Fruit fly (Drosophila melanogaster) whole organism, embryonic: ENCODE data around the gene Ant2.

Source experiments
- Antp ChIP-seq: fragments of 200-800 bp; sonication (Bioruptor generic); optimal IDR thresholded peaks from 3 replicates; lab custom pipeline; 2016; ENCODE audit warnings: missing biosample characterization, missing genetic modification characterization
- CG10462 ChIP-seq: fragments of 200-800 bp; sonication (Bioruptor generic); optimal IDR thresholded peaks from 2 replicates; lab custom pipeline; 2016; ENCODE audit warnings: missing biosample characterization, missing genetic modification characterization
- CG11456 ChIP-seq: fragments of 200-800 bp; sonication (Bioruptor generic); IDR thresholded peaks from 3 replicates; pipeline ENCODE4 v1.3.6; 2022; ENCODE audit warnings: missing biosample characterization, missing genetic modification characterization
- CG1233 ChIP-seq: fragments of 200-800 bp; sonication (Bioruptor generic); optimal IDR thresholded peaks from 4 replicates; lab custom pipeline; 2018; ENCODE audit warnings: missing biosample characterization, mild to moderate bottlenecking, missing genetic modification characterization
- CG14441 ChIP-seq: fragments of 200-800 bp; sonication (Bioruptor generic); IDR thresholded peaks from 2 replicates; pipeline ENCODE4 v1.3.6; 2022; ENCODE audit warnings: missing biosample characterization, missing genetic modification characterization
- CG14667 ChIP-seq: fragments of 200-800 bp; sonication (Bioruptor generic); IDR thresholded peaks from 2 replicates; pipeline ENCODE4 v1.3.6; 2022; ENCODE audit warnings: missing biosample characterization, missing genetic modification characterization
- CG15073 ChIP-seq: fragments of 200-800 bp; sonication (Bioruptor generic); optimal IDR thresholded peaks from 2 replicates; lab custom pipeline; 2016; ENCODE audit warnings: missing biosample characterization, missing genetic modification characterization
- CG17361 ChIP-seq: fragments of 200-800 bp; sonication (Bioruptor generic); IDR thresholded peaks from 3 replicates; pipeline ENCODE4 v1.3.6; 2022; ENCODE audit warnings: missing biosample characterization, missing genetic modification characterization
- CG17385 ChIP-seq: fragments of 200-800 bp; sonication (Bioruptor generic); optimal IDR thresholded peaks from 3 replicates; lab custom pipeline; 2018; ENCODE audit warnings: missing biosample characterization, mild to moderate bottlenecking, missing genetic modification characterization
- CG2120 ChIP-seq: fragments of 200-800 bp; sonication (Bioruptor generic); optimal IDR thresholded peaks from 3 replicates; lab custom pipeline; 2016; ENCODE audit warnings: missing biosample characterization, missing genetic modification characterization
- CG2129 ChIP-seq: fragments of 200-800 bp; sonication (Bioruptor generic); IDR thresholded peaks from 2 replicates; pipeline ENCODE4 v1.3.6; 2022; ENCODE audit warnings: missing biosample characterization, missing genetic modification characterization; ENCODE audit not compliant: partially characterized antibody
- CG2202 ChIP-seq: fragments of 200-800 bp; sonication (Bioruptor generic); optimal IDR thresholded peaks from 2 replicates; lab custom pipeline; 2018; ENCODE audit warnings: missing biosample characterization, mild to moderate bottlenecking, missing genetic modification characterization
- CG3281 ChIP-seq: fragments of 200-800 bp; sonication (Bioruptor generic); optimal IDR thresholded peaks from 3 replicates; lab custom pipeline; 2017; ENCODE audit warnings: missing biosample characterization, mild to moderate bottlenecking, missing genetic modification characterization
- CG3407 ChIP-seq: fragments of 200-800 bp; sonication (Bioruptor generic); optimal IDR thresholded peaks from 2 replicates; lab custom pipeline; 2018; ENCODE audit warnings: missing biosample characterization, mild to moderate bottlenecking, missing genetic modification characterization
- CG5245 ChIP-seq: fragments of 200-800 bp; sonication (Bioruptor generic); optimal IDR thresholded peaks from 3 replicates; lab custom pipeline; 2016; ENCODE audit warnings: missing biosample characterization, missing genetic modification characterization
- CG6813 ChIP-seq: fragments of 200-800 bp; sonication (Bioruptor generic); optimal IDR thresholded peaks from 2 replicates; lab custom pipeline; 2017; ENCODE audit warnings: missing biosample characterization, missing genetic modification characterization, mild to moderate bottlenecking, moderate library complexity, missing genetic modification reagents
- CG7786 ChIP-seq: fragments of 200-800 bp; sonication (Bioruptor generic); optimal IDR thresholded peaks from 2 replicates; lab custom pipeline; 2016; ENCODE audit warnings: missing biosample characterization, missing genetic modification characterization
- CG8290 ChIP-seq, 3 experiments: fragments of 200-800 bp; sonication (Bioruptor generic); optimal IDR thresholded peaks; 2 replicates each; lab custom pipeline; 2016 to 2019; ENCODE audit warnings: missing biosample characterization in 3 of 3, missing genetic modification characterization in 3 of 3, mild to moderate bottlenecking in 2 of 3, moderate library complexity in 1 of 3
- CG8359 ChIP-seq: fragments of 200-800 bp; sonication (Bioruptor generic); optimal IDR thresholded peaks from 2 replicates; lab custom pipeline; 2017; ENCODE audit warnings: missing biosample characterization, mild to moderate bottlenecking, missing genetic modification characterization, borderline replicate concordance
- CG9437 ChIP-seq: fragments of 200-800 bp; sonication (Bioruptor generic); optimal IDR thresholded peaks from 2 replicates; lab custom pipeline; 2018; ENCODE audit warnings: missing biosample characterization, mild to moderate bottlenecking, missing genetic modification characterization
- CG9932 ChIP-seq: fragments of 200-800 bp; sonication (Bioruptor generic); IDR thresholded peaks from 2 replicates; pipeline ENCODE4 v1.3.6; 2022; ENCODE audit warnings: missing biosample characterization, missing genetic modification characterization
- Chrac-16 ChIP-seq: fragments of 200-800 bp; sonication (Bioruptor generic); optimal IDR thresholded peaks from 3 replicates; lab custom pipeline; 2016; ENCODE audit warnings: missing biosample characterization, missing genetic modification characterization
- D ChIP-seq, 2 experiments: fragments of 200-800 bp in 1 of 2; fragments of >200 bp in 1 of 2; sonication (Bioruptor generic) in 1 of 2; optimal IDR thresholded peaks; 2 replicates in 1 of 2; 3 replicates in 1 of 2; lab custom pipeline; 2017; ENCODE audit warnings: mild to moderate bottlenecking in 1 of 2, missing biosample characterization in 1 of 2, missing genetic modification characterization in 1 of 2, missing genetic modification reagents in 1 of 2
- Dref ChIP-seq: fragments of 200-800 bp; sonication (Bioruptor generic); IDR thresholded peaks from 2 replicates; pipeline ENCODE4 v1.3.6; 2022; ENCODE audit warnings: missing biosample characterization, missing genetic modification characterization
- Drgx ChIP-seq: fragments of 200-800 bp; sonication (Bioruptor generic); IDR thresholded peaks from 2 replicates; pipeline ENCODE4 v1.3.6; 2022; ENCODE audit warnings: missing biosample characterization, missing genetic modification characterization
- Max ChIP-seq: fragments of 200-800 bp; sonication (Bioruptor generic); optimal IDR thresholded peaks from 2 replicates; lab custom pipeline; 2016; ENCODE audit warnings: missing biosample characterization, mild to moderate bottlenecking, missing genetic modification characterization
- Myb ChIP-seq: fragments of 200-800 bp; sonication (Bioruptor generic); optimal IDR thresholded peaks from 2 replicates; lab custom pipeline; 2016; ENCODE audit warnings: missing biosample characterization, missing genetic modification characterization
- Oli ChIP-seq: fragments of 200-800 bp; sonication (Bioruptor generic); optimal IDR thresholded peaks from 2 replicates; lab custom pipeline; 2018; ENCODE audit warnings: missing biosample characterization, mild to moderate bottlenecking, missing genetic modification characterization, moderate library complexity
- Sox100B ChIP-seq: fragments of 200-800 bp; sonication (Bioruptor generic); optimal IDR thresholded peaks from 3 replicates; lab custom pipeline; 2018; ENCODE audit warnings: missing biosample characterization, mild to moderate bottlenecking, missing genetic modification characterization
- Spps ChIP-seq: fragments of 200-800 bp; sonication (Bioruptor generic); optimal IDR thresholded peaks from 2 replicates; lab custom pipeline; 2018; ENCODE audit warnings: missing biosample characterization, mild to moderate bottlenecking, missing genetic modification characterization
- Sry-β ChIP-seq: fragments of 200-800 bp; sonication (Bioruptor generic); optimal IDR thresholded peaks from 2 replicates; lab custom pipeline; 2018; ENCODE audit warnings: missing biosample characterization, mild to moderate bottlenecking, missing genetic modification characterization, moderate library complexity
- Sry-δ ChIP-seq: fragments of 200-800 bp; sonication (Bioruptor generic); optimal IDR thresholded peaks from 2 replicates; lab custom pipeline; 2016; ENCODE audit warnings: missing biosample characterization, missing genetic modification characterization
- ab ChIP-seq: fragments of 200-800 bp; sonication (Bioruptor generic); optimal IDR thresholded peaks from 2 replicates; lab custom pipeline; 2016; ENCODE audit warnings: missing biosample characterization, missing genetic modification characterization
- caup ChIP-seq: fragments of 200-800 bp; sonication (Bioruptor generic); optimal IDR thresholded peaks from 3 replicates; lab custom pipeline; 2017; ENCODE audit warnings: missing biosample characterization, mild to moderate bottlenecking, missing genetic modification characterization, moderate library complexity; ENCODE audit not compliant: severe bottlenecking
- crol ChIP-seq: fragments of 200-800 bp; sonication (Bioruptor generic); IDR thresholded peaks from 2 replicates; pipeline ENCODE4 v1.3.6; 2022; ENCODE audit warnings: missing biosample characterization, missing genetic modification characterization
- da ChIP-seq: fragments of 200-800 bp; sonication (Bioruptor generic); optimal IDR thresholded peaks from 2 replicates; lab custom pipeline; 2016; ENCODE audit warnings: missing biosample characterization, missing genetic modification characterization
- dm ChIP-seq: fragments of 200-800 bp; sonication (Bioruptor generic); optimal IDR thresholded peaks from 3 replicates; lab custom pipeline; 2016; ENCODE audit warnings: missing biosample characterization, missing genetic modification characterization
- dmrt99B ChIP-seq: fragments of 200-800 bp; sonication (Bioruptor generic); optimal IDR thresholded peaks from 2 replicates; lab custom pipeline; 2018; ENCODE audit warnings: missing biosample characterization, mild to moderate bottlenecking, missing genetic modification characterization, moderate library complexity
- en ChIP-seq: fragments of 200-800 bp; sonication (Bioruptor generic); optimal IDR thresholded peaks from 2 replicates; lab custom pipeline; 2016; ENCODE audit warnings: missing biosample characterization, missing genetic modification characterization
- fd64A ChIP-seq: fragments of 200-800 bp; sonication (Bioruptor generic); optimal IDR thresholded peaks from 3 replicates; lab custom pipeline; 2018; ENCODE audit warnings: missing biosample characterization, mild to moderate bottlenecking, missing genetic modification characterization
- ken ChIP-seq: fragments of 200-800 bp; sonication (Bioruptor generic); IDR thresholded peaks from 3 replicates; pipeline ENCODE4 v1.3.6; 2022; ENCODE audit warnings: missing biosample characterization, missing genetic modification characterization
- nerfin-2 ChIP-seq: fragments of 200-800 bp; sonication (Bioruptor generic); IDR thresholded peaks from 2 replicates; pipeline ENCODE4 v1.3.6; 2022; ENCODE audit warnings: missing biosample characterization, missing genetic modification characterization; ENCODE audit not compliant: partially characterized antibody
- pb ChIP-seq: fragments of 200-800 bp; sonication (Bioruptor generic); optimal IDR thresholded peaks from 3 replicates; lab custom pipeline; 2016; ENCODE audit warnings: missing biosample characterization, missing genetic modification characterization
- pzg ChIP-seq: fragments of 200-800 bp; sonication (Bioruptor generic); optimal IDR thresholded peaks from 3 replicates; lab custom pipeline; 2018; ENCODE audit warnings: missing biosample characterization, mild to moderate bottlenecking, missing genetic modification characterization, moderate library complexity
- repo ChIP-seq: fragments of 200-800 bp; sonication (Bioruptor generic); optimal IDR thresholded peaks from 2 replicates; lab custom pipeline; 2016; ENCODE audit warnings: missing biosample characterization, missing genetic modification characterization
- shn ChIP-seq: fragments of 200-800 bp; sonication (Bioruptor generic); optimal IDR thresholded peaks from 3 replicates; lab custom pipeline; 2016; ENCODE audit warnings: missing biosample characterization, missing genetic modification characterization
- stwl ChIP-seq: fragments of 200-800 bp; sonication (Bioruptor generic); optimal IDR thresholded peaks from 3 replicates; lab custom pipeline; 2018; ENCODE audit warnings: missing biosample characterization, mild to moderate bottlenecking, missing genetic modification characterization, moderate library complexity
- usp ChIP-seq: fragments of >200 bp; optimal IDR thresholded peaks from 2 replicates; lab custom pipeline; 2017; ENCODE audit warnings: missing biosample characterization, missing genetic modification characterization
- zfh2 ChIP-seq: fragments of 200-800 bp; sonication (Bioruptor generic); optimal IDR thresholded peaks from 2 replicates; lab custom pipeline; 2016; ENCODE audit warnings: missing biosample characterization, missing genetic modification characterization

Gene Ant2

dm6 chrX:10768043-10768674 lies 18.5 kb downstream of the Ant2 start, which contains the start of the genes Atg8a and BTBD9 (continued):
- TF ChIP-seq Oli (tag; lab: Kevin White, UChicago): no peak
- no peak for TF ChIP-seq CG7786 (GFP tag; lab: Kevin White, UChicago)
- TF ChIP-seq CG3281 (GFP tag; lab: Kevin White, UChicago): no peak
- TF ChIP-seq Drgx: no peak
- no peak for TF ChIP-seq CG2202 (tag; lab: Kevin White, UChicago)
- peak; percentile 14 for TF ChIP-seq caup (GFP tag; lab: Kevin White, UChicago)
- TF ChIP-seq Sry-δ (GFP tag; lab: Kevin White, UChicago): peak; percentile 99
- TF ChIP-seq CG2129 (GFP tag; lab: Robert Waterston, UW): no peak; the same call in none of the 2 replicates
- no peak for TF ChIP-seq CG6813 (GFP tag; lab: Kevin White, UChicago)
- peak; percentile 68 for TF ChIP-seq nerfin-2 (GFP tag; lab: Robert Waterston, UW)
- TF ChIP-seq CG15073 (GFP tag; lab: Kevin White, UChicago): no peak
- TF ChIP-seq Max (GFP tag; lab: Kevin White, UChicago): no peak
- no peak for TF ChIP-seq CG9437
- peak; percentile 96 for TF ChIP-seq Dref
- TF ChIP-seq CG5245 (GFP tag; lab: Kevin White, UChicago): no peak
- TF ChIP-seq CG1233: no peak
- no peak for TF ChIP-seq CG8359 (GFP tag; lab: Kevin White, UChicago)
- no peak for TF ChIP-seq D (optimal IDR thresholded peaks at IDR 0.05; lab: Kevin White, UChicago)
- no peak for TF ChIP-seq D (GFP tag; optimal IDR thresholded peaks at IDR 0.05; lab: Kevin White, UChicago)
- TF ChIP-seq pb (GFP tag; lab: Kevin White, UChicago): no peak
- TF ChIP-seq shn (GFP tag; lab: Kevin White, UChicago): peak; percentile 39
- peak; percentile 77 for TF ChIP-seq Myb (GFP tag; lab: Kevin White, UChicago)
- TF ChIP-seq fd64A (GFP tag; lab: Kevin White, UChicago): no peak
- peak; percentile 66 for TF ChIP-seq CG9932 (GFP tag; lab: Robert Waterston, UW)
- TF ChIP-seq Sox100B (GFP tag; lab: Kevin White, UChicago): no peak
- TF ChIP-seq pzg: peak; percentile 100
- TF ChIP-seq CG17385 (GFP tag; lab: Kevin White, UChicago): peak; percentile 36
- TF ChIP-seq Antp (GFP tag; lab: Kevin White, UChicago): peak; percentile 44
- TF ChIP-seq zfh2 (GFP tag; lab: Kevin White, UChicago): peak; percentile 23
- peak; percentile 92 for TF ChIP-seq CG8290 (GFP tag; optimal IDR thresholded peaks at IDR 0.05; lab: Kevin White, UChicago)
- TF ChIP-seq CG8290 (tag; optimal IDR thresholded peaks at IDR 0.05; lab: Kevin White, UChicago): peak; percentile 42 to 96
- TF ChIP-seq stwl (tag; lab: Kevin White, UChicago): peak; percentile 81
- no peak for TF ChIP-seq en (GFP tag; lab: Kevin White, UChicago)
- TF ChIP-seq da: peak; percentile 2
- 0 out of 3 replicates have a peak, but pooled peaks have one; percentile 36 for TF ChIP-seq CG11456 (GFP tag; lab: Robert Waterston, UW)
- no peak for TF ChIP-seq CG3407
- TF ChIP-seq CG14441 (GFP tag; lab: Robert Waterston, UW): no peak
- TF ChIP-seq crol (GFP tag; lab: Robert Waterston, UW): no peak
- TF ChIP-seq Chrac-16 (GFP tag; lab: Kevin White, UChicago): no peak
- TF ChIP-seq ken (GFP tag; lab: Robert Waterston, UW): no peak
- TF ChIP-seq usp (GFP tag; lab: Kevin White, UChicago): no peak
- TF ChIP-seq repo (GFP tag; lab: Kevin White, UChicago): peak; percentile 41
- no peak for TF ChIP-seq dmrt99B (tag; lab: Kevin White, UChicago)
- no peak for TF ChIP-seq ab
- TF ChIP-seq Sry-β (GFP tag; lab: Kevin White, UChicago): no peak
- TF ChIP-seq CG10462 (GFP tag; lab: Kevin White, UChicago): no peak
- peak; percentile 49 for TF ChIP-seq dm
- peak; percentile 64 for TF ChIP-seq CG2120 (GFP tag; lab: Kevin White, UChicago)
- 0 out of 3 replicates have a peak, but pooled peaks have one; percentile 17 for TF ChIP-seq CG17361
- TF ChIP-seq CG14667 (GFP tag; lab: Robert Waterston, UW): no peak
- peak; percentile 3 for TF ChIP-seq Spps (tag; lab: Kevin White, UChicago)
